Fruit fly (Drosophila melanogaster) whole organism, embryonic: ENCODE measurements around the gene CG17754.

Experiments
- Asciz ChIP-seq: fragments of 200-800 bp; sonication (Bioruptor generic); optimal IDR thresholded peaks from 2 replicates; lab custom pipeline; 2017; ENCODE audit warnings: missing biosample characterization, mild to moderate bottlenecking, missing genetic modification characterization, missing genetic modification reagents
- BEAF-32 ChIP-seq: fragments of 200-800 bp; sonication (Bioruptor generic); optimal IDR thresholded peaks from 3 replicates; lab custom pipeline; 2017; ENCODE audit warnings: missing biosample characterization, missing genetic modification characterization, mild to moderate bottlenecking, moderate library complexity, missing genetic modification reagents
- CG10543 ChIP-seq: fragments of 200-800 bp; sonication (Bioruptor generic); optimal IDR thresholded peaks from 3 replicates; lab custom pipeline; 2017; ENCODE audit warnings: missing biosample characterization, mild to moderate bottlenecking, missing genetic modification characterization, moderate library complexity
- CG10979 ChIP-seq: fragments of 200-800 bp; sonication (Bioruptor generic); optimal IDR thresholded peaks from 2 replicates; lab custom pipeline; 2018; ENCODE audit warnings: missing biosample characterization, mild to moderate bottlenecking, missing genetic modification characterization, moderate library complexity
- CG12236 ChIP-seq: fragments of 200-800 bp; sonication (Bioruptor generic); optimal IDR thresholded peaks from 2 replicates; lab custom pipeline; 2016; ENCODE audit warnings: missing biosample characterization, missing genetic modification characterization
- CG18764 ChIP-seq: fragments of 200-800 bp; sonication (Bioruptor generic); optimal IDR thresholded peaks from 3 replicates; lab custom pipeline; 2016; ENCODE audit warnings: missing biosample characterization, missing genetic modification characterization
- CG2678 ChIP-seq: fragments of 200-800 bp; sonication (Bioruptor generic); optimal IDR thresholded peaks from 3 replicates; lab custom pipeline; 2019; ENCODE audit warnings: missing biosample characterization, mild to moderate bottlenecking, missing genetic modification characterization, moderate library complexity
- CG30020 ChIP-seq: fragments of 200-800 bp; optimal IDR thresholded peaks from 2 replicates; lab custom pipeline; 2019; ENCODE audit warnings: missing biosample characterization, mild to moderate bottlenecking, missing genetic modification characterization, moderate library complexity
- CG31388 ChIP-seq: fragments of 200-800 bp; sonication (Bioruptor generic); optimal IDR thresholded peaks from 2 replicates; lab custom pipeline; 2016; ENCODE audit warnings: missing biosample characterization, missing genetic modification characterization
- CG31441 ChIP-seq: fragments of 200-800 bp; sonication (Bioruptor generic); IDR thresholded peaks from 2 replicates; pipeline ENCODE4 v1.3.6; 2022; ENCODE audit warnings: missing biosample characterization, missing genetic modification characterization
- CG32532 ChIP-seq: fragments of 200-800 bp; sonication (Bioruptor generic); IDR thresholded peaks from 2 replicates; pipeline ENCODE4 v1.3.6; 2022; ENCODE audit warnings: missing biosample characterization, missing genetic modification characterization
- CG34376 ChIP-seq: fragments of 200-800 bp; sonication (Bioruptor generic); optimal IDR thresholded peaks from 2 replicates; lab custom pipeline; 2018; ENCODE audit warnings: missing biosample characterization, mild to moderate bottlenecking, missing genetic modification characterization
- CG4820 ChIP-seq: fragments of 200-800 bp; sonication (Bioruptor generic); optimal IDR thresholded peaks from 3 replicates; lab custom pipeline; 2016; ENCODE audit warnings: missing biosample characterization, missing genetic modification characterization
- CG5180 ChIP-seq: fragments of 200-800 bp; sonication (Bioruptor generic); optimal IDR thresholded peaks from 3 replicates; lab custom pipeline; 2017; ENCODE audit warnings: missing biosample characterization, missing genetic modification characterization, mild to moderate bottlenecking, moderate library complexity, missing genetic modification reagents
- CG6254 ChIP-seq: fragments of 200-800 bp; sonication (Bioruptor generic); optimal IDR thresholded peaks from 3 replicates; lab custom pipeline; 2017; ENCODE audit warnings: mild to moderate bottlenecking, missing biosample characterization, missing genetic modification reagents, missing genetic modification characterization
- CG7987 ChIP-seq: fragments of 200-800 bp; sonication (Bioruptor generic); optimal IDR thresholded peaks from 2 replicates; lab custom pipeline; 2018; ENCODE audit warnings: missing biosample characterization, mild to moderate bottlenecking, missing genetic modification characterization, moderate library complexity
- CG8290 ChIP-seq, 3 experiments: fragments of 200-800 bp; sonication (Bioruptor generic); optimal IDR thresholded peaks; 2 replicates each; lab custom pipeline; 2016 to 2019; ENCODE audit warnings: missing biosample characterization in 3 of 3, missing genetic modification characterization in 3 of 3, mild to moderate bottlenecking in 2 of 3, moderate library complexity in 1 of 3
- CG8388 ChIP-seq: fragments of 200-800 bp; sonication (Bioruptor generic); optimal IDR thresholded peaks from 2 replicates; lab custom pipeline; 2019; ENCODE audit warnings: missing biosample characterization, mild to moderate bottlenecking, missing genetic modification characterization, moderate library complexity
- CG9215 ChIP-seq: fragments of 200-800 bp; sonication (Bioruptor generic); IDR thresholded peaks from 2 replicates; pipeline ENCODE4 v1.3.6; 2022; ENCODE audit warnings: missing biosample characterization, missing genetic modification characterization
- CG9876 ChIP-seq: fragments of 200-800 bp; sonication (Bioruptor generic); optimal IDR thresholded peaks from 2 replicates; lab custom pipeline; 2016; ENCODE audit warnings: missing biosample characterization, missing genetic modification characterization
- CTCF ChIP-seq: fragments of 200-800 bp; sonication (Bioruptor generic); optimal IDR thresholded peaks from 2 replicates; lab custom pipeline; 2017; ENCODE audit warnings: missing biosample characterization, mild to moderate bottlenecking, missing genetic modification characterization, moderate library complexity
- CoRest ChIP-seq: fragments of 200-800 bp; sonication (Bioruptor generic); optimal IDR thresholded peaks from 3 replicates; lab custom pipeline; 2018; ENCODE audit warnings: missing biosample characterization, mild to moderate bottlenecking, missing genetic modification characterization, moderate library complexity
- Dip3 ChIP-seq: fragments of 200-800 bp; sonication (Bioruptor generic); optimal IDR thresholded peaks from 3 replicates; lab custom pipeline; 2016; ENCODE audit warnings: missing biosample characterization, missing genetic modification characterization
- Doc2 ChIP-seq: fragments of 200-800 bp; sonication (Bioruptor generic); IDR thresholded peaks from 2 replicates; pipeline ENCODE4 v1.3.6; 2022; ENCODE audit warnings: missing biosample characterization, missing genetic modification characterization
- Dp ChIP-seq: fragments of 200-800 bp; sonication (Bioruptor generic); optimal IDR thresholded peaks from 2 replicates; lab custom pipeline; 2018; ENCODE audit warnings: missing biosample characterization, mild to moderate bottlenecking, missing genetic modification characterization, moderate library complexity
- Fer1 ChIP-seq: fragments of 200-800 bp; sonication (Bioruptor generic); optimal IDR thresholded peaks from 2 replicates; lab custom pipeline; 2017; ENCODE audit warnings: missing biosample characterization, mild to moderate bottlenecking, missing genetic modification characterization
- Max ChIP-seq: fragments of 200-800 bp; sonication (Bioruptor generic); optimal IDR thresholded peaks from 2 replicates; lab custom pipeline; 2016; ENCODE audit warnings: missing biosample characterization, mild to moderate bottlenecking, missing genetic modification characterization
- Mrtf ChIP-seq: fragments of 200-800 bp; sonication (Bioruptor generic); IDR thresholded peaks from 3 replicates; pipeline ENCODE4 v1.3.6; 2022; ENCODE audit warnings: missing biosample characterization, missing genetic modification characterization
- NFAT ChIP-seq: fragments of 200-800 bp; sonication (Bioruptor generic); IDR thresholded peaks from 2 replicates; pipeline ENCODE4 v1.3.6; 2022; ENCODE audit warnings: missing biosample characterization, missing genetic modification characterization
- TFAM ChIP-seq: fragments of 200-800 bp; sonication (Bioruptor generic); optimal IDR thresholded peaks from 2 replicates; lab custom pipeline; 2017; ENCODE audit warnings: missing biosample characterization, missing genetic modification characterization, inconsistent platforms
- Tbp ChIP-seq: fragments of >200 bp; optimal IDR thresholded peaks from 2 replicates; lab custom pipeline; 2018; ENCODE audit warnings: missing biosample characterization, missing genetic modification characterization
- Usf ChIP-seq: fragments of 200-800 bp; sonication (Bioruptor generic); optimal IDR thresholded peaks from 2 replicates; lab custom pipeline; 2017; ENCODE audit warnings: missing genotype, missing biosample characterization, missing genetic modification characterization
- ab ChIP-seq: fragments of 200-800 bp; sonication (Bioruptor generic); optimal IDR thresholded peaks from 2 replicates; lab custom pipeline; 2016; ENCODE audit warnings: missing biosample characterization, missing genetic modification characterization
- ara ChIP-seq: fragments of 200-800 bp; sonication (Bioruptor generic); IDR thresholded peaks from 2 replicates; pipeline ENCODE4 v1.3.6; 2022; ENCODE audit warnings: missing biosample characterization, missing genetic modification characterization
- ash1 ChIP-seq: fragments of 200-800 bp; sonication (Bioruptor generic); optimal IDR thresholded peaks from 2 replicates; lab custom pipeline; 2018; ENCODE audit warnings: missing biosample characterization, mild to moderate bottlenecking, missing genetic modification characterization
- ato ChIP-seq: fragments of 200-800 bp; sonication (Bioruptor generic); IDR thresholded peaks from 2 replicates; pipeline ENCODE4 v1.3.6; 2022; ENCODE audit warnings: missing biosample characterization, missing genetic modification characterization; ENCODE audit not compliant: partially characterized antibody
- bcd ChIP-seq: fragments of 200-800 bp; sonication (Bioruptor generic); optimal IDR thresholded peaks from 2 replicates; lab custom pipeline; 2017; ENCODE audit warnings: missing biosample characterization, mild to moderate bottlenecking, missing genetic modification characterization
- bsh ChIP-seq, 2 experiments: fragments of 200-800 bp; sonication (Bioruptor generic); optimal IDR thresholded peaks; 2 replicates each; lab custom pipeline; 2017 to 2018; ENCODE audit warnings: mild to moderate bottlenecking in 2 of 2, missing biosample characterization in 2 of 2, missing genetic modification characterization in 2 of 2, moderate library complexity in 1 of 2
- crp ChIP-seq, 2 experiments: fragments of 200-800 bp; sonication (Bioruptor generic); optimal IDR thresholded peaks; 2 replicates in 1 of 2; 3 replicates in 1 of 2; lab custom pipeline; 2017; ENCODE audit warnings: missing biosample characterization in 2 of 2, missing genetic modification characterization in 2 of 2, mild to moderate bottlenecking in 1 of 2, moderate library complexity in 1 of 2
- dati ChIP-seq: fragments of 200-800 bp; sonication (Bioruptor generic); IDR thresholded peaks from 2 replicates; pipeline ENCODE4 v1.3.6; 2022; ENCODE audit warnings: missing biosample characterization, missing genetic modification characterization
- fd3F ChIP-seq: fragments of 200-800 bp; sonication (Bioruptor generic); optimal IDR thresholded peaks from 2 replicates; lab custom pipeline; 2018; ENCODE audit warnings: missing biosample characterization, mild to moderate bottlenecking, missing genetic modification characterization, moderate library complexity
- ham ChIP-seq: fragments of 200-800 bp; sonication (Bioruptor generic); IDR thresholded peaks from 2 replicates; pipeline ENCODE4 v1.3.6; 2022; ENCODE audit warnings: missing biosample characterization, missing genetic modification characterization
- luna ChIP-seq: fragments of 200-800 bp; sonication (Bioruptor generic); optimal IDR thresholded peaks from 2 replicates; lab custom pipeline; 2016; ENCODE audit warnings: missing biosample characterization, missing genetic modification characterization
- mirr ChIP-seq: fragments of 200-800 bp; sonication (Bioruptor generic); optimal IDR thresholded peaks from 3 replicates; lab custom pipeline; 2018; ENCODE audit warnings: missing biosample characterization, mild to moderate bottlenecking, missing genetic modification characterization
- nerfin-2 ChIP-seq: fragments of 200-800 bp; sonication (Bioruptor generic); IDR thresholded peaks from 2 replicates; pipeline ENCODE4 v1.3.6; 2022; ENCODE audit warnings: missing biosample characterization, missing genetic modification characterization; ENCODE audit not compliant: partially characterized antibody
- pb ChIP-seq: fragments of 200-800 bp; sonication (Bioruptor generic); optimal IDR thresholded peaks from 3 replicates; lab custom pipeline; 2016; ENCODE audit warnings: missing biosample characterization, missing genetic modification characterization
- prd ChIP-seq, 3 experiments: fragments of >200 bp in 2 of 3; fragments of 200-800 bp in 1 of 3; sonication (Bioruptor generic) in 1 of 3; optimal IDR thresholded peaks in 2 of 3; IDR thresholded peaks in 1 of 3; 2 replicates in 2 of 3; 3 replicates in 1 of 3; pipeline versions ENCODE4 v1.3.6 to Lab custom; 2017 to 2022; ENCODE audit warnings: missing biosample characterization in 1 of 3, missing genetic modification characterization in 1 of 3
- rib ChIP-seq: fragments of 200-800 bp; sonication (Bioruptor generic); IDR thresholded peaks from 2 replicates; pipeline ENCODE4 v1.3.6; 2022; ENCODE audit warnings: missing biosample characterization, missing genetic modification characterization
- salm ChIP-seq: fragments of 200-800 bp; sonication (Bioruptor generic); optimal IDR thresholded peaks from 2 replicates; lab custom pipeline; 2018; ENCODE audit warnings: missing biosample characterization, mild to moderate bottlenecking, missing genetic modification characterization
- sqz ChIP-seq: fragments of 200-800 bp; sonication (Bioruptor generic); optimal IDR thresholded peaks from 3 replicates; lab custom pipeline; 2018; ENCODE audit warnings: missing biosample characterization, mild to moderate bottlenecking, missing genetic modification characterization
- zen2 ChIP-seq: fragments of 200-800 bp; sonication (Bioruptor generic); IDR thresholded peaks from 3 replicates; pipeline ENCODE4 v1.3.6; 2022; ENCODE audit warnings: missing biosample characterization, missing genetic modification characterization; ENCODE audit not compliant: partially characterized antibody

The CG17754 gene

DNA sequence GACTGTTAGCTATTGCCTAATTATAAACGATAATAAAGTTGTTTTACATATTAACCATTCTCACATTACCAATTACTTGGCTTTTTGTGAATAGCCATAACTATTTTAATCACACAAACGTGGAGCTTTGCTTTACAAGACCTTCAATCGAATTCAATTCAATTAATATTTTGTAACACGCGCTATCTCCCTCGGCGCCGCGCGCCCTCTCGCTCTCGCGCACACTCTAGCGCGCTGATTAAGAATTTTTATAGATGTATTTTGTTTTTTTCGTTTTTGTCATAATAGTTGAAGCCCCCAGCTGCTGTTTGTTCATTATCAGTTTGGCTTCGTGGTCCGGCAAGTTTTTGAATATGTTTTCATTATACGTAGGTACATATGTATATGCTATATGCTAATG lies 49.1 kb upstream of the CG17754 start (continued):
- no peak for TF ChIP-seq Max (GFP tag; lab: Kevin White, UChicago)
- TF ChIP-seq Fer1 = no peak
- TF ChIP-seq pb (GFP tag; lab: Kevin White, UChicago) = no peak
- TF ChIP-seq CG6254 = no peak
- TF ChIP-seq CG12236 (GFP tag; lab: Kevin White, UChicago) = no peak
- peak; percentile 29 for TF ChIP-seq sqz (GFP tag; lab: Kevin White, UChicago)
- no peak for TF ChIP-seq BEAF-32 (GFP tag; lab: Kevin White, UChicago)
- no peak for TF ChIP-seq nerfin-2
- TF ChIP-seq prd (optimal IDR thresholded peaks at IDR 0.05; lab: Kevin White, UChicago) = no peak
- no peak for TF ChIP-seq prd (GFP tag; IDR thresholded peaks at IDR 0.05; lab: Robert Waterston, UW)
- no peak for TF ChIP-seq CG7987 (GFP tag; lab: Kevin White, UChicago)
- no peak for TF ChIP-seq ara (GFP tag; lab: Robert Waterston, UW)
- TF ChIP-seq CG5180 (GFP tag; lab: Kevin White, UChicago) = no peak
- TF ChIP-seq CG10543 (GFP tag; lab: Kevin White, UChicago) = peak; percentile 19
- TF ChIP-seq rib = no peak
- no peak for TF ChIP-seq CG31388 (GFP tag; lab: Kevin White, UChicago)
- TF ChIP-seq fd3F (GFP tag; lab: Kevin White, UChicago) = no peak
- TF ChIP-seq ham (GFP tag; lab: Robert Waterston, UW) = no peak
- no peak for TF ChIP-seq Dip3
- no peak for TF ChIP-seq ab (GFP tag; lab: Kevin White, UChicago)
- no peak for TF ChIP-seq ato (GFP tag; lab: Robert Waterston, UW)
- TF ChIP-seq NFAT (GFP tag; lab: Robert Waterston, UW) = no peak
- TF ChIP-seq Usf = no peak
- TF ChIP-seq CG4820 (GFP tag; lab: Kevin White, UChicago) = no peak
- TF ChIP-seq Mrtf (GFP tag; lab: Robert Waterston, UW) = no peak
- no peak for TF ChIP-seq ash1
- no peak for TF ChIP-seq CG10979
- TF ChIP-seq Doc2 (GFP tag; lab: Robert Waterston, UW) = no peak
- TF ChIP-seq zen2 (GFP tag; lab: Robert Waterston, UW) = no peak
- TF ChIP-seq Dp (GFP tag; lab: Kevin White, UChicago) = no peak
- TF ChIP-seq CG18764 (GFP tag; lab: Kevin White, UChicago) = no peak
- TF ChIP-seq luna = no peak
- no peak for TF ChIP-seq Asciz (GFP tag; lab: Kevin White, UChicago)
- no peak for TF ChIP-seq salm (tag; lab: Kevin White, UChicago)
- TF ChIP-seq CG32532 = no peak
- TF ChIP-seq CG9215 (GFP tag; lab: Robert Waterston, UW) = no peak
- TF ChIP-seq CG9876 (GFP tag; lab: Kevin White, UChicago) = no peak
- TF ChIP-seq bcd (GFP tag; lab: Kevin White, UChicago) = no peak
- no peak for TF ChIP-seq CG31441
- TF ChIP-seq dati (GFP tag; lab: Robert Waterston, UW) = no peak
- TF ChIP-seq mirr (GFP tag; lab: Kevin White, UChicago) = peak; percentile 96
- TF ChIP-seq CG30020 (tag; lab: Kevin White, UChicago) = no peak
- TF ChIP-seq crp (GFP tag; optimal IDR thresholded peaks at IDR 0.05; lab: Kevin White, UChicago) = no peak
- no peak for TF ChIP-seq CG2678 (tag; lab: Kevin White, UChicago)
- TF ChIP-seq bsh (GFP tag; optimal IDR thresholded peaks at IDR 0.05; lab: Kevin White, UChicago) = no peak
- TF ChIP-seq TFAM (GFP tag; lab: Kevin White, UChicago) = no peak
- no peak for TF ChIP-seq CG8290 (GFP tag; optimal IDR thresholded peaks at IDR 0.05; lab: Kevin White, UChicago)
- no peak for TF ChIP-seq CG8290 (tag; optimal IDR thresholded peaks at IDR 0.05; lab: Kevin White, UChicago)
- no peak for TF ChIP-seq Tbp (GFP tag; lab: Kevin White, UChicago)
- peak; percentile 86 for TF ChIP-seq CG34376 (GFP tag; lab: Kevin White, UChicago)
- TF ChIP-seq CTCF (GFP tag; lab: Kevin White, UChicago) = no peak
- TF ChIP-seq CG8388 (GFP tag; lab: Kevin White, UChicago) = no peak
- no peak for TF ChIP-seq CoRest
